Fruit fly (Drosophila melanogaster) whole organism, wandering third instar larva: Measurements from ENCODE around the gene Rbm13.
A peak's percentile ranks its signal among the peaks of the same experiment; 100 is the strongest.

ENCODE experiments used
- Abd-B ChIP-seq: fragments of >200 bp; optimal IDR thresholded peaks from 2 replicates; lab custom pipeline; 2017; ENCODE audit warnings: missing biosample characterization, missing genetic modification characterization
- HLH106 ChIP-seq: fragments of 200-800 bp; optimal IDR thresholded peaks from 3 replicates; lab custom pipeline; 2019; ENCODE audit warnings: missing biosample characterization, mild to moderate bottlenecking, missing genetic modification characterization, moderate library complexity
- Jra ChIP-seq: sonication (Bioruptor generic); optimal IDR thresholded peaks from 2 replicates; lab custom pipeline; 2016; ENCODE audit warnings: missing biosample characterization, missing genetic modification characterization
- Mio ChIP-seq: sonication (Bioruptor generic); optimal IDR thresholded peaks from 2 replicates; lab custom pipeline; 2016; ENCODE audit warnings: missing biosample characterization, missing genetic modification characterization
- fru ChIP-seq: fragments of 200-800 bp; sonication (Bioruptor generic); optimal IDR thresholded peaks from 3 replicates; lab custom pipeline; 2016; ENCODE audit warnings: missing biosample characterization, mild to moderate bottlenecking, missing genetic modification characterization
- lola ChIP-seq: fragments of >200 bp; optimal IDR thresholded peaks from 2 replicates; lab custom pipeline; 2017; ENCODE audit warnings: missing biosample characterization, missing genetic modification characterization
- pan ChIP-seq: fragments of >200 bp; optimal IDR thresholded peaks from 2 replicates; lab custom pipeline; 2017
- usp ChIP-seq: fragments of >200 bp; optimal IDR thresholded peaks from 2 replicates; lab custom pipeline; 2017; ENCODE audit warnings: missing biosample characterization, missing genetic modification characterization

dm6 chrX:8857098-8857724, 44.3 kb upstream of the Rbm13 start:
- TF ChIP-seq fru (GFP tag; lab: Kevin White, UChicago): peak; percentile 3
- no peak for TF ChIP-seq Abd-B (GFP tag; lab: Kevin White, UChicago)
- no peak for TF ChIP-seq Jra (GFP tag; lab: Kevin White, UChicago)
- no peak for TF ChIP-seq usp (GFP tag; lab: Kevin White, UChicago)
- no peak for TF ChIP-seq pan (lab: Kevin White, UChicago)
- TF ChIP-seq Mio (GFP tag; lab: Kevin White, UChicago): no peak
- no peak for TF ChIP-seq lola (GFP tag; lab: Kevin White, UChicago)
- no peak for TF ChIP-seq HLH106
